Fruit fly (Drosophila melanogaster): Measurements from ENCODE around the gene CG32797.
A peak's percentile ranks its signal among the peaks of the same experiment; 100 is the strongest.

DNA sequence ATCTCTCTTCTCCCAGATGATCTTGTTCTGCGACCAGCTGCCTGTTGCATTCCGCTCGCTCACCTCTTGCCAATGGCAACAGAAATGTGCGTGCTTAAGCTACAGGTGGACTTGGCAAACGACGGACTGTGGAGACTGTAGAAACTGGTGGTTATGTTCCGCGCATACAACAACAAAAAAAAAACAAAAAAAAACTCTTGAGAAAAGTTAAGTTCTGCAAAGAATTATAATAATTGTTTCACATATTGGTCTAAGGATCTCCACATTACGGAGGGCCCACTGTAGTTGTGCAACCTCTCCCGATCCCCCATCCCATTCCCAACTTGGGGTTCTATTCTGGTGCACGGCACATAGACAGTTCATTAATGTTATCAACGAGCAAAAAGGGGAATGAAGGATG is 42.9 kb upstream of the CG32797 start:
- TF ChIP-seq Snoo (tag; optimal IDR thresholded peaks at IDR 0.05) (peak; percentile 27), CG13204 (GFP tag; optimal IDR thresholded peaks at IDR 0.05) (peak; percentile 84)
